Fruit fly (Drosophila melanogaster) whole organism, prepupa: ENCODE data around the gene Rac2.

Experiments used
- Blimp-1 ChIP-seq: fragments of 200-800 bp; sonication (Bioruptor generic); optimal IDR thresholded peaks from 3 replicates; lab custom pipeline; 2017; ENCODE audit warnings: missing biosample characterization, missing genetic modification characterization, mild to moderate bottlenecking, moderate library complexity, missing genetic modification reagents
- CG34406 ChIP-seq: fragments of 200-800 bp; sonication (Bioruptor generic); optimal IDR thresholded peaks from 3 replicates; lab custom pipeline; 2016; ENCODE audit warnings: missing biosample characterization, missing genetic modification characterization
- CG6854 ChIP-seq: fragments of 200-800 bp; sonication (Bioruptor generic); optimal IDR thresholded peaks from 2 replicates; lab custom pipeline; 2017; ENCODE audit warnings: missing biosample characterization, mild to moderate bottlenecking, missing genetic modification characterization
- CG8632 ChIP-seq: fragments of 200-800 bp; sonication (Bioruptor generic); optimal IDR thresholded peaks from 3 replicates; lab custom pipeline; 2016; ENCODE audit warnings: missing biosample characterization, missing genetic modification characterization
- Eip75B ChIP-seq: fragments of 200-800 bp; sonication (Bioruptor generic); optimal IDR thresholded peaks from 3 replicates; lab custom pipeline; 2016; ENCODE audit warnings: missing biosample characterization, missing genetic modification characterization
- Eip93F ChIP-seq: fragments of 200-800 bp; sonication (Bioruptor generic); optimal IDR thresholded peaks from 2 replicates; lab custom pipeline; 2016; ENCODE audit warnings: missing biosample characterization, mild to moderate bottlenecking, missing genetic modification characterization
- net ChIP-seq: fragments of 200-800 bp; sonication (Bioruptor generic); optimal IDR thresholded peaks from 3 replicates; lab custom pipeline; 2016; ENCODE audit warnings: missing biosample characterization, missing genetic modification characterization
- salr ChIP-seq, 2 experiments: fragments of 200-800 bp; sonication (Bioruptor generic); optimal IDR thresholded peaks; 3 replicates each; lab custom pipeline; 2016 to 2018; ENCODE audit warnings: missing biosample characterization in 2 of 2, missing genetic modification characterization in 2 of 2, mild to moderate bottlenecking in 1 of 2

- TF ChIP-seq CG8632 (GFP tag; lab: Kevin White, UChicago) (no peak), Blimp-1 (GFP tag; lab: Kevin White, UChicago) (no peak), salr (GFP tag; optimal IDR thresholded peaks at IDR 0.05; lab: Kevin White, UChicago) (no peak), CG6854 (GFP tag; lab: Kevin White, UChicago) (no peak), Eip93F (GFP tag; lab: Kevin White, UChicago) (no peak), net (no peak), CG34406 (no peak), Eip75B (GFP tag; lab: Kevin White, UChicago) (no peak)
Observed at dm6 chr3L:7434198-7434597, 792 bp downstream of the Rac2 start.
